Worm (Caenorhabditis elegans): Measurements from ENCODE around the gene F11G11.4.
"Not testable (repeated sequence)": the region's sequence is repeated elsewhere in the genome, so short reads cannot be mapped to it uniquely, and the experiment has no call there.

DNA sequence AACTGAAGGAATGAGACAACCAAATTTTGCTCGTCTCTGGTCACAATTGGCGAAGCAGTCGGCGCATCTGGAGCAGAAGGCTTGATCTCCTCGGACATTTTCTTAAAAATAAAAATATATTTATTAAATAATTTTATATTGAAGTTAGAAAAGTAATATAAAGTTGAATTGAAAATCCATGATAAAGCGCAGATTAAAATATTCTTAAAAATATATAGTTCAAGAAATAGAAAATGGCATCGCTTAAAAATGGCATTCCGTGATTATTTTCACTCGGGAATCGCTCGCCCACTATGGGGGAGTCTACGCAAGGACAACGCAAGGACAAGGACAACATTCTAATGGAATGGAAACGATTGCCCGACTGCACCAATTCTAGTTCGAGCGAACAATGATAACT lies 43.3 kb downstream of the F11G11.4 start, which contains the start of gene sgt-1:
- not testable (repeated sequence) for TF ChIP-seq ama-1 (optimal IDR thresholded peaks at IDR 0.05); R02D3.7 (tag; optimal IDR thresholded peaks at IDR 0.05); sea-2 (GFP tag; optimal IDR thresholded peaks at IDR 0.05); nhr-12 (tag; optimal IDR thresholded peaks at IDR 0.05); ztf-4 (tag; optimal IDR thresholded peaks at IDR 0.05); tbx-2 (tag; optimal IDR thresholded peaks at IDR 0.05); ztf-11 (tag; optimal IDR thresholded peaks at IDR 0.05); elt-2 (tag; optimal IDR thresholded peaks at IDR 0.05); nhr-28 (tag; optimal IDR thresholded peaks at IDR 0.05); aly-2 (tag; optimal IDR thresholded peaks at IDR 0.05); pha-4 (tag; optimal IDR thresholded peaks at IDR 0.05); ceh-82 (tag; optimal IDR thresholded peaks at IDR 0.05); ceh-9 (tag; optimal IDR thresholded peaks at IDR 0.05)
